Fruit fly (Drosophila melanogaster) whole organism, embryonic: ENCODE data around the gene Nulp1.

Experiments
- CG10147 ChIP-seq: fragments of 200-800 bp; sonication (Bioruptor generic); optimal IDR thresholded peaks from 2 replicates; lab custom pipeline; 2019; ENCODE audit warnings: missing biosample characterization, mild to moderate bottlenecking, missing genetic modification characterization, moderate library complexity
- CG10274 ChIP-seq: fragments of 200-800 bp; sonication (Bioruptor generic); optimal IDR thresholded peaks from 3 replicates; lab custom pipeline; 2017; ENCODE audit warnings: missing biosample characterization, mild to moderate bottlenecking, missing genetic modification characterization
- CG11085 ChIP-seq: fragments of 200-800 bp; sonication (Bioruptor generic); IDR thresholded peaks from 2 replicates; pipeline ENCODE4 v1.3.6; 2022; ENCODE audit warnings: missing biosample characterization, missing genetic modification characterization
- CG12236 ChIP-seq: fragments of 200-800 bp; sonication (Bioruptor generic); optimal IDR thresholded peaks from 2 replicates; lab custom pipeline; 2016; ENCODE audit warnings: missing biosample characterization, missing genetic modification characterization
- CG12391 ChIP-seq: fragments of 200-800 bp; sonication (Bioruptor generic); optimal IDR thresholded peaks from 3 replicates; lab custom pipeline; 2018; ENCODE audit warnings: missing biosample characterization, mild to moderate bottlenecking, missing genetic modification characterization, moderate library complexity
- CG12769 ChIP-seq: fragments of 200-800 bp; sonication (Bioruptor generic); optimal IDR thresholded peaks from 2 replicates; lab custom pipeline; 2019; ENCODE audit warnings: missing biosample characterization, mild to moderate bottlenecking, missing genetic modification characterization, moderate library complexity
- CG14860 ChIP-seq: fragments of 200-800 bp; sonication (Bioruptor generic); IDR thresholded peaks from 3 replicates; pipeline ENCODE4 v1.3.6; 2022; ENCODE audit warnings: missing biosample characterization, missing genetic modification characterization; ENCODE audit not compliant: partially characterized antibody
- CG1529 ChIP-seq: fragments of 200-800 bp; sonication (Bioruptor generic); optimal IDR thresholded peaks from 3 replicates; lab custom pipeline; 2018; ENCODE audit warnings: missing biosample characterization, missing genetic modification characterization
- CG1647 ChIP-seq: fragments of 200-800 bp; sonication (Bioruptor generic); optimal IDR thresholded peaks from 3 replicates; lab custom pipeline; 2016; ENCODE audit warnings: missing biosample characterization, missing genetic modification characterization
- CG16813 ChIP-seq: fragments of 200-800 bp; sonication (Bioruptor generic); IDR thresholded peaks from 3 replicates; pipeline ENCODE4 v1.3.6; 2022; ENCODE audit warnings: missing biosample characterization, missing genetic modification characterization; ENCODE audit not compliant: partially characterized antibody
- CG18262 ChIP-seq: fragments of 200-800 bp; optimal IDR thresholded peaks from 3 replicates; lab custom pipeline; 2019; ENCODE audit warnings: missing biosample characterization, mild to moderate bottlenecking, missing genetic modification characterization, moderate library complexity
- CG18599 ChIP-seq: fragments of 200-800 bp; sonication (Bioruptor generic); optimal IDR thresholded peaks from 3 replicates; lab custom pipeline; 2017; ENCODE audit warnings: missing biosample characterization, missing genetic modification characterization, mild to moderate bottlenecking, moderate library complexity, missing genetic modification reagents
- CG30431 ChIP-seq: fragments of 200-800 bp; sonication (Bioruptor generic); optimal IDR thresholded peaks from 2 replicates; lab custom pipeline; 2017; ENCODE audit warnings: missing biosample characterization, missing genetic modification characterization
- CG31224 ChIP-seq: fragments of 200-800 bp; sonication (Bioruptor generic); IDR thresholded peaks from 2 replicates; pipeline ENCODE4 v1.3.6; 2022; ENCODE audit warnings: missing biosample characterization, missing genetic modification characterization
- CG3163 ChIP-seq: fragments of 200-800 bp; sonication (Bioruptor generic); optimal IDR thresholded peaks from 3 replicates; lab custom pipeline; 2016; ENCODE audit warnings: missing biosample characterization, missing genetic modification characterization
- CG32532 ChIP-seq: fragments of 200-800 bp; sonication (Bioruptor generic); IDR thresholded peaks from 2 replicates; pipeline ENCODE4 v1.3.6; 2022; ENCODE audit warnings: missing biosample characterization, missing genetic modification characterization
- CG4404 ChIP-seq: fragments of 200-800 bp; sonication (Bioruptor generic); IDR thresholded peaks from 2 replicates; pipeline ENCODE4 v1.3.6; 2022; ENCODE audit warnings: missing biosample characterization, missing genetic modification characterization
- CG6683 ChIP-seq: fragments of 200-800 bp; sonication (Bioruptor generic); optimal IDR thresholded peaks from 2 replicates; lab custom pipeline; 2017; ENCODE audit warnings: missing biosample characterization, mild to moderate bottlenecking, missing genetic modification characterization, missing genetic modification reagents
- CG6689 ChIP-seq: fragments of 200-800 bp; sonication (Bioruptor generic); IDR thresholded peaks from 2 replicates; pipeline ENCODE4 v1.3.6; 2022; ENCODE audit warnings: missing biosample characterization, missing genetic modification characterization
- CG8765 ChIP-seq: fragments of 200-800 bp; sonication (Bioruptor generic); IDR thresholded peaks from 2 replicates; pipeline ENCODE4 v1.3.6; 2022; ENCODE audit warnings: missing biosample characterization, missing genetic modification characterization
- CG9817 ChIP-seq: fragments of 200-800 bp; sonication (Bioruptor generic); optimal IDR thresholded peaks from 2 replicates; lab custom pipeline; 2018; ENCODE audit warnings: missing biosample characterization, mild to moderate bottlenecking, missing genetic modification characterization, moderate library complexity
- CkIIα-i1 ChIP-seq: fragments of 200-800 bp; sonication (Bioruptor generic); IDR thresholded peaks from 2 replicates; pipeline ENCODE4 v1.3.6; 2022; ENCODE audit warnings: missing biosample characterization, missing genetic modification characterization
- Eip74EF ChIP-seq, 2 experiments: fragments of 200-800 bp in 1 of 2; fragments of >200 bp in 1 of 2; sonication (Bioruptor generic) in 1 of 2; optimal IDR thresholded peaks; 2 replicates each; lab custom pipeline; 2017 to 2019; ENCODE audit warnings: missing biosample characterization in 2 of 2, missing genetic modification characterization in 2 of 2, mild to moderate bottlenecking in 1 of 2, moderate library complexity in 1 of 2
- GATAe ChIP-seq: fragments of 200-800 bp; sonication (Bioruptor generic); conservative IDR thresholded peaks from 2 replicates; pipeline ENCODE4 v1.3.6; 2022; ENCODE audit warnings: missing biosample characterization, missing genetic modification characterization
- HmgZ ChIP-seq: fragments of 200-800 bp; sonication (Bioruptor generic); optimal IDR thresholded peaks from 2 replicates; lab custom pipeline; 2018; ENCODE audit warnings: missing biosample characterization, mild to moderate bottlenecking, missing genetic modification characterization
- Jarid2 ChIP-seq: fragments of 200-800 bp; sonication (Bioruptor generic); optimal IDR thresholded peaks from 3 replicates; lab custom pipeline; 2017; ENCODE audit warnings: mild to moderate bottlenecking, missing biosample characterization, missing genetic modification reagents, missing genetic modification characterization
- Lhr ChIP-seq: fragments of 200-800 bp; sonication (Bioruptor generic); optimal IDR thresholded peaks from 3 replicates; lab custom pipeline; 2017; ENCODE audit warnings: mild to moderate bottlenecking, missing biosample characterization, missing genetic modification reagents, missing genetic modification characterization
- MESR4 ChIP-seq: fragments of 200-800 bp; sonication (Bioruptor generic); optimal IDR thresholded peaks from 2 replicates; lab custom pipeline; 2018; ENCODE audit warnings: missing biosample characterization, mild to moderate bottlenecking, missing genetic modification characterization, moderate library complexity
- Med ChIP-seq: fragments of 200-800 bp; sonication (Bioruptor generic); peaks from one replicate; lab custom pipeline; 2016; ENCODE audit warnings: missing biosample characterization, missing genetic modification characterization, mild to moderate bottlenecking, inconsistent platforms, moderate library complexity
- Meics ChIP-seq: fragments of 200-800 bp; sonication (Bioruptor generic); optimal IDR thresholded peaks from 2 replicates; lab custom pipeline; 2017; ENCODE audit warnings: missing biosample characterization, mild to moderate bottlenecking, missing genetic modification characterization
- Trl ChIP-seq, 3 experiments: fragments of >200 bp in 2 of 3; fragments of 200-800 bp in 1 of 3; sonication (Bioruptor generic) in 1 of 3; optimal IDR thresholded peaks; 2 replicates in 1 of 3; 3 replicates in 2 of 3; lab custom pipeline; 2016 to 2017; ENCODE audit warnings: missing biosample characterization in 1 of 3, missing genetic modification characterization in 1 of 3
- amos ChIP-seq: fragments of 200-800 bp; sonication (Bioruptor generic); IDR thresholded peaks from 2 replicates; pipeline ENCODE4 v1.3.6; 2022; ENCODE audit warnings: missing biosample characterization, missing genetic modification characterization; ENCODE audit not compliant: partially characterized antibody
- bsh ChIP-seq, 2 experiments: fragments of 200-800 bp; sonication (Bioruptor generic); optimal IDR thresholded peaks; 2 replicates each; lab custom pipeline; 2017 to 2018; ENCODE audit warnings: mild to moderate bottlenecking in 2 of 2, missing biosample characterization in 2 of 2, missing genetic modification characterization in 2 of 2, moderate library complexity in 1 of 2
- dan ChIP-seq: fragments of 200-800 bp; sonication (Bioruptor generic); IDR thresholded peaks from 2 replicates; pipeline ENCODE4 v1.3.6; 2022; ENCODE audit warnings: missing biosample characterization, missing genetic modification characterization
- gcm ChIP-seq: fragments of 200-800 bp; sonication (Bioruptor generic); optimal IDR thresholded peaks from 2 replicates; lab custom pipeline; 2019; ENCODE audit warnings: missing biosample characterization, mild to moderate bottlenecking, missing genetic modification characterization, moderate library complexity
- ind ChIP-seq: fragments of 200-800 bp; sonication (Bioruptor generic); optimal IDR thresholded peaks from 3 replicates; lab custom pipeline; 2016; ENCODE audit warnings: missing biosample characterization, missing genetic modification characterization
- luna ChIP-seq: fragments of 200-800 bp; sonication (Bioruptor generic); optimal IDR thresholded peaks from 2 replicates; lab custom pipeline; 2016; ENCODE audit warnings: missing biosample characterization, missing genetic modification characterization
- nerfin-1 ChIP-seq: fragments of 200-800 bp; sonication (Bioruptor generic); optimal IDR thresholded peaks from 3 replicates; lab custom pipeline; 2019; ENCODE audit warnings: missing biosample characterization, mild to moderate bottlenecking, missing genetic modification characterization, moderate library complexity
- oc ChIP-seq: fragments of 200-800 bp; sonication (Bioruptor generic); optimal IDR thresholded peaks from 2 replicates; lab custom pipeline; 2018; ENCODE audit warnings: missing biosample characterization, mild to moderate bottlenecking, missing genetic modification characterization, moderate library complexity
- pros ChIP-seq: fragments of 200-800 bp; sonication (Bioruptor generic); optimal IDR thresholded peaks from 3 replicates; lab custom pipeline; 2019; ENCODE audit warnings: missing biosample characterization, mild to moderate bottlenecking, missing genetic modification characterization, moderate library complexity
- repo ChIP-seq: fragments of 200-800 bp; sonication (Bioruptor generic); optimal IDR thresholded peaks from 2 replicates; lab custom pipeline; 2016; ENCODE audit warnings: missing biosample characterization, missing genetic modification characterization
- run ChIP-seq: fragments of 200-800 bp; sonication (Bioruptor generic); optimal IDR thresholded peaks from 3 replicates; lab custom pipeline; 2018; ENCODE audit warnings: missing biosample characterization, mild to moderate bottlenecking, missing genetic modification characterization
- schlank ChIP-seq: fragments of 200-800 bp; sonication (Bioruptor generic); optimal IDR thresholded peaks from 2 replicates; lab custom pipeline; 2018; ENCODE audit warnings: missing biosample characterization, mild to moderate bottlenecking, missing genetic modification characterization
- scrt ChIP-seq: fragments of 200-800 bp; sonication (Bioruptor generic); optimal IDR thresholded peaks from 2 replicates; lab custom pipeline; 2018; ENCODE audit warnings: missing biosample characterization, mild to moderate bottlenecking, missing genetic modification characterization, moderate library complexity
- sens ChIP-seq: fragments of 200-800 bp; sonication (Bioruptor generic); peaks from one replicate; lab custom pipeline; 2016; ENCODE audit warnings: missing biosample characterization, missing genetic modification characterization
- shn ChIP-seq: fragments of 200-800 bp; sonication (Bioruptor generic); optimal IDR thresholded peaks from 3 replicates; lab custom pipeline; 2016; ENCODE audit warnings: missing biosample characterization, missing genetic modification characterization
- ssp ChIP-seq: fragments of 200-800 bp; sonication (Bioruptor generic); IDR thresholded peaks from 2 replicates; pipeline ENCODE4 v1.3.6; 2022; ENCODE audit warnings: missing biosample characterization, missing genetic modification characterization
- tgo ChIP-seq: fragments of 200-800 bp; sonication (Bioruptor generic); IDR thresholded peaks from 3 replicates; pipeline ENCODE4 v1.3.6; 2022; ENCODE audit warnings: missing biosample characterization, missing genetic modification characterization
- vfl ChIP-seq: fragments of 200-800 bp; sonication (Bioruptor generic); optimal IDR thresholded peaks from 2 replicates; lab custom pipeline; 2016; ENCODE audit warnings: missing biosample characterization, missing genetic modification characterization

The Nulp1 gene

DNA sequence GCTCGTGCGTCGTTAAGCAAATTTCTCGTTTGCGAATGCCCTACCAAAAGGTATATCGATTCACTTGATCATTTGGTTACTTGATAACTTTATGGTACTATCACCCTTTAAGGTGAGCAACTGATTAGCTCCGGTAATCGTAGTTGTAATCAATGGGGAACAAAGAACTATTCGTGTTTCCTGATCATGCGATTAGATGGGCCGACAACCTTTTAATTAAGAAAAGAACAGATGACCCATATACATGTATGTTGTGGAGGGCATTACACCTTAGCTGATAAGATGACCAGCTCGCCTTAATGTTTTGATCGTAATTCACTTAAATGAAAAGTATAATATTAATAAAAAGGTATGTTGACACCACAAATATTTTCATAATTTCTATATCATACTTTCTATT lies 36.8 kb upstream of the Nulp1 start (continued):
- TF ChIP-seq dan (no peak), CG3163 (no peak), CG11085 (GFP tag; lab: Robert Waterston, UW) (no peak), tgo (GFP tag; lab: Robert Waterston, UW) (no peak), CG4404 (GFP tag; lab: Robert Waterston, UW) (no peak), MESR4 (GFP tag; lab: Kevin White, UChicago) (no peak), CG18599 (GFP tag; lab: Kevin White, UChicago) (no peak), shn (GFP tag; lab: Kevin White, UChicago) (no peak), Jarid2 (GFP tag; lab: Kevin White, UChicago) (no peak), CG6683 (GFP tag; lab: Kevin White, UChicago) (no peak), CG18262 (tag; lab: Kevin White, UChicago) (no peak)

DNA sequence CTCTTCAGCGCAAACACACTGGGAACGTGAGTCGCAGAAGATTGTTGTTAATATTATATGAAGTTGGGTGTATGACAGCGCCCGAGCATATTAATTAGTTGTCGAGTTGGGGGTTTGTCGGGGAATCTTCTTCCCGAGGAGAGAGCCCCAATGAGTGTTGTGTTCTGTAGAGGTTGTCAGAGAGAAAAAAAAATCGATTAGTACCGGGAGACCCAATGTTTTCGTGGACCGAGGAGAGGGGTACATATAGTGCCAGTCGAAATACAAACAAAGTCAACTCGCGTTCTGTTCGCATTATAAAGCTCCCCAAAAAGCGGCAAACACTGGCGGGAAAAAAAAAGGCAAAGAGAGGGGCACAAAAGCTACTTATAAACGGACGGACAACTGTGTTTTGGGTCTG lies 36.3 kb upstream of the Nulp1 start:
- TF ChIP-seq Lhr (GFP tag; lab: Kevin White, UChicago), result no peak
- TF ChIP-seq dan, result no peak
- no peak for TF ChIP-seq vfl (GFP tag; lab: Kevin White, UChicago)
- TF ChIP-seq amos (GFP tag; lab: Robert Waterston, UW), result no peak
- TF ChIP-seq CG1529, result no peak
- no peak for TF ChIP-seq CG10147
- no peak for TF ChIP-seq ssp
- no peak for TF ChIP-seq CG8765 (GFP tag; lab: Robert Waterston, UW)
- peak; percentile 84 for TF ChIP-seq Med (GFP tag; lab: Kevin White, UChicago)
- no peak for TF ChIP-seq sens (GFP tag; lab: Kevin White, UChicago)
- 0 out of 2 replicates have a peak, but pooled peaks have one; percentile 15 for TF ChIP-seq CG6689 (GFP tag; lab: Robert Waterston, UW)
- TF ChIP-seq bsh (GFP tag; optimal IDR thresholded peaks at IDR 0.05; lab: Kevin White, UChicago), result no peak
- TF ChIP-seq luna (GFP tag; lab: Kevin White, UChicago), result no peak
- no peak for TF ChIP-seq gcm (GFP tag; lab: Kevin White, UChicago)
- TF ChIP-seq CkIIα-i1 (GFP tag; lab: Robert Waterston, UW), result no peak
- no peak for TF ChIP-seq CG10274 (GFP tag; lab: Kevin White, UChicago)
- no peak for TF ChIP-seq CG12391 (tag; lab: Kevin White, UChicago)
- TF ChIP-seq Meics (GFP tag; lab: Kevin White, UChicago), result no peak
- TF ChIP-seq Eip74EF (GFP tag; optimal IDR thresholded peaks at IDR 0.05; lab: Kevin White, UChicago), result no peak
- no peak for TF ChIP-seq CG1647 (GFP tag; lab: Kevin White, UChicago)
- TF ChIP-seq run (tag; lab: Kevin White, UChicago), result no peak
- no peak for TF ChIP-seq CG16813 (GFP tag; lab: Robert Waterston, UW)
- no peak for TF ChIP-seq pros (GFP tag; lab: Kevin White, UChicago)
- TF ChIP-seq repo (GFP tag; lab: Kevin White, UChicago), result no peak
- no peak for TF ChIP-seq CG31224
- TF ChIP-seq ind, result no peak
- TF ChIP-seq scrt (GFP tag; lab: Kevin White, UChicago), result no peak
- TF ChIP-seq Trl (optimal IDR thresholded peaks at IDR 0.05; lab: Kevin White, UChicago), result peak; percentile 10 to 43
- no peak for TF ChIP-seq Trl (GFP tag; optimal IDR thresholded peaks at IDR 0.05; lab: Kevin White, UChicago)
- peak; percentile 16 for TF ChIP-seq oc (tag; lab: Kevin White, UChicago)
- peak; percentile 5 for TF ChIP-seq HmgZ (tag; lab: Kevin White, UChicago)
- no peak for TF ChIP-seq CG30431 (GFP tag; lab: Kevin White, UChicago)
- TF ChIP-seq CG32532 (GFP tag; lab: Robert Waterston, UW), result peak; percentile 44
- peak; percentile 6 for TF ChIP-seq schlank
- TF ChIP-seq CG14860 (GFP tag; lab: Robert Waterston, UW), result no peak
- no peak for TF ChIP-seq CG9817 (tag; lab: Kevin White, UChicago)
- no peak for TF ChIP-seq CG12236 (GFP tag; lab: Kevin White, UChicago)
- TF ChIP-seq GATAe (GFP tag; lab: Robert Waterston, UW), result no peak
- TF ChIP-seq nerfin-1 (tag; lab: Kevin White, UChicago), result no peak
- peak; percentile 36 for TF ChIP-seq CG12769 (tag; lab: Kevin White, UChicago)
